Fruit fly (Drosophila melanogaster) whole organism, prepupa: ENCODE data around the gene CG7607.

Experiments used
- Blimp-1 ChIP-seq: fragments of 200-800 bp; sonication (Bioruptor generic); optimal IDR thresholded peaks from 3 replicates; lab custom pipeline; 2017; ENCODE audit warnings: missing biosample characterization, missing genetic modification characterization, mild to moderate bottlenecking, moderate library complexity, missing genetic modification reagents
- CG10631 ChIP-seq: fragments of 200-800 bp; sonication (Bioruptor generic); optimal IDR thresholded peaks from 2 replicates; lab custom pipeline; 2016; ENCODE audit warnings: missing biosample characterization, missing genetic modification characterization
- CG11762 ChIP-seq: fragments of 200-800 bp; sonication (Bioruptor generic); optimal IDR thresholded peaks from 3 replicates; lab custom pipeline; 2016; ENCODE audit warnings: missing biosample characterization, missing genetic modification characterization; ENCODE audit not compliant: insufficient read depth
- CG15336 ChIP-seq: fragments of 200-800 bp; sonication (Bioruptor generic); IDR thresholded peaks from 2 replicates; pipeline ENCODE4 v1.3.6; 2022; ENCODE audit warnings: missing biosample characterization, missing genetic modification characterization
- CG1621 ChIP-seq: fragments of 200-800 bp; sonication (Bioruptor generic); optimal IDR thresholded peaks from 3 replicates; lab custom pipeline; 2018; ENCODE audit warnings: missing biosample characterization, mild to moderate bottlenecking, missing genetic modification characterization
- CG3032 ChIP-seq: fragments of 200-800 bp; optimal IDR thresholded peaks from 2 replicates; lab custom pipeline; 2019; ENCODE audit warnings: missing biosample characterization, mild to moderate bottlenecking, missing genetic modification characterization, moderate library complexity
- CG31627 ChIP-seq: fragments of 200-800 bp; sonication (Bioruptor generic); optimal IDR thresholded peaks from 3 replicates; lab custom pipeline; 2016; ENCODE audit warnings: missing biosample characterization, missing genetic modification characterization
- CG34406 ChIP-seq: fragments of 200-800 bp; sonication (Bioruptor generic); optimal IDR thresholded peaks from 3 replicates; lab custom pipeline; 2016; ENCODE audit warnings: missing biosample characterization, missing genetic modification characterization
- CG4318 ChIP-seq: fragments of 200-800 bp; sonication (Bioruptor generic); optimal IDR thresholded peaks from 3 replicates; lab custom pipeline; 2017; ENCODE audit warnings: missing biosample characterization, mild to moderate bottlenecking, missing genetic modification characterization
- CG6163 ChIP-seq: fragments of 200-800 bp; sonication (Bioruptor generic); IDR thresholded peaks from 3 replicates; pipeline ENCODE4 v1.3.6; 2022; ENCODE audit warnings: missing biosample characterization, missing genetic modification characterization
- CG6792 ChIP-seq: fragments of 200-800 bp; sonication (Bioruptor generic); optimal IDR thresholded peaks from 3 replicates; lab custom pipeline; 2016; ENCODE audit warnings: missing biosample characterization, missing genetic modification characterization
- CG6808 ChIP-seq: fragments of 200-800 bp; sonication (Bioruptor generic); optimal IDR thresholded peaks from 3 replicates; lab custom pipeline; 2017; ENCODE audit warnings: missing biosample characterization, missing genetic modification characterization, mild to moderate bottlenecking, moderate library complexity, missing genetic modification reagents
- CG6854 ChIP-seq: fragments of 200-800 bp; sonication (Bioruptor generic); optimal IDR thresholded peaks from 2 replicates; lab custom pipeline; 2017; ENCODE audit warnings: missing biosample characterization, mild to moderate bottlenecking, missing genetic modification characterization
- CG7368 ChIP-seq: fragments of 200-800 bp; sonication (Bioruptor generic); optimal IDR thresholded peaks from 3 replicates; lab custom pipeline; 2016; ENCODE audit warnings: missing biosample characterization, missing genetic modification characterization
- CG8119 ChIP-seq: fragments of 200-800 bp; sonication (Bioruptor generic); IDR thresholded peaks from 3 replicates; pipeline ENCODE4 v1.3.6; 2022; ENCODE audit warnings: missing biosample characterization, missing genetic modification characterization
- CG8319 ChIP-seq: fragments of 200-800 bp; sonication (Bioruptor generic); optimal IDR thresholded peaks from 3 replicates; lab custom pipeline; 2016; ENCODE audit warnings: missing biosample characterization, missing genetic modification characterization
- CG8632 ChIP-seq: fragments of 200-800 bp; sonication (Bioruptor generic); optimal IDR thresholded peaks from 3 replicates; lab custom pipeline; 2016; ENCODE audit warnings: missing biosample characterization, missing genetic modification characterization
- CG9139 ChIP-seq: fragments of 200-800 bp; sonication (Bioruptor generic); optimal IDR thresholded peaks from 3 replicates; lab custom pipeline; 2017; ENCODE audit warnings: missing biosample characterization, mild to moderate bottlenecking, missing genetic modification characterization
- Eip75B ChIP-seq: fragments of 200-800 bp; sonication (Bioruptor generic); optimal IDR thresholded peaks from 3 replicates; lab custom pipeline; 2016; ENCODE audit warnings: missing biosample characterization, missing genetic modification characterization
- Eip78C ChIP-seq: fragments of 200-800 bp; sonication (Bioruptor generic); peaks from one replicate; lab custom pipeline; 2016; ENCODE audit warnings: missing biosample characterization, missing genetic modification characterization
- Eip93F ChIP-seq: fragments of 200-800 bp; sonication (Bioruptor generic); optimal IDR thresholded peaks from 2 replicates; lab custom pipeline; 2016; ENCODE audit warnings: missing biosample characterization, mild to moderate bottlenecking, missing genetic modification characterization
- Ets96B ChIP-seq: fragments of 200-800 bp; optimal IDR thresholded peaks from 2 replicates; lab custom pipeline; 2019; ENCODE audit warnings: missing biosample characterization, mild to moderate bottlenecking, missing genetic modification characterization, moderate library complexity
- Gug ChIP-seq: fragments of 200-800 bp; sonication (Bioruptor generic); IDR thresholded peaks from 2 replicates; pipeline ENCODE4 v1.3.6; 2022; ENCODE audit warnings: missing biosample characterization, missing genetic modification characterization
- Hr38 ChIP-seq: sonication (Bioruptor generic); optimal IDR thresholded peaks from 2 replicates; lab custom pipeline; 2016; ENCODE audit warnings: missing biosample characterization, missing genetic modification characterization
- Hr4 ChIP-seq: fragments of 200-800 bp; sonication (Bioruptor generic); optimal IDR thresholded peaks from 3 replicates; lab custom pipeline; 2016; ENCODE audit warnings: missing biosample characterization, missing genetic modification characterization
- Met ChIP-seq: fragments of 200-800 bp; sonication (Bioruptor generic); optimal IDR thresholded peaks from 3 replicates; lab custom pipeline; 2016; ENCODE audit warnings: missing biosample characterization, missing genetic modification characterization
- OdsH ChIP-seq: fragments of 200-800 bp; sonication (Bioruptor generic); optimal IDR thresholded peaks from 3 replicates; lab custom pipeline; 2016; ENCODE audit warnings: missing biosample characterization, missing genetic modification characterization
- Smox ChIP-seq: fragments of 200-800 bp; sonication (Bioruptor generic); optimal IDR thresholded peaks from 3 replicates; lab custom pipeline; 2016; ENCODE audit warnings: missing biosample characterization, missing genetic modification characterization
- Sox102F ChIP-seq: fragments of 200-800 bp; sonication (Bioruptor generic); optimal IDR thresholded peaks from 2 replicates; lab custom pipeline; 2016; ENCODE audit warnings: missing biosample characterization, mild to moderate bottlenecking, missing genetic modification characterization
- Sox14 ChIP-seq: fragments of 200-800 bp; sonication (Bioruptor generic); optimal IDR thresholded peaks from 3 replicates; lab custom pipeline; 2016; ENCODE audit warnings: missing biosample characterization, missing genetic modification characterization
- Sox15 ChIP-seq: fragments of 200-800 bp; sonication (Bioruptor generic); optimal IDR thresholded peaks from 3 replicates; lab custom pipeline; 2016; ENCODE audit warnings: missing biosample characterization, missing genetic modification characterization
- achi ChIP-seq: fragments of 200-800 bp; sonication (Bioruptor generic); optimal IDR thresholded peaks from 3 replicates; lab custom pipeline; 2016; ENCODE audit warnings: missing biosample characterization, missing genetic modification characterization
- acj6 ChIP-seq: fragments of 200-800 bp; sonication (Bioruptor generic); optimal IDR thresholded peaks from 3 replicates; lab custom pipeline; 2016; ENCODE audit warnings: missing biosample characterization, missing genetic modification characterization
- cyc ChIP-seq: fragments of 200-800 bp; sonication (Bioruptor generic); optimal IDR thresholded peaks from 3 replicates; lab custom pipeline; 2016; ENCODE audit warnings: missing biosample characterization, missing genetic modification characterization
- dsx ChIP-seq: fragments of 200-800 bp; optimal IDR thresholded peaks from 3 replicates; lab custom pipeline; 2019; ENCODE audit warnings: missing biosample characterization, mild to moderate bottlenecking, missing genetic modification characterization, moderate library complexity; ENCODE audit not compliant: poor library complexity, severe bottlenecking
- eg ChIP-seq: fragments of 200-800 bp; sonication (Bioruptor generic); IDR thresholded peaks from 3 replicates; pipeline ENCODE4 v1.3.6; 2022; ENCODE audit warnings: missing biosample characterization, missing genetic modification characterization
- esn ChIP-seq: fragments of 200-800 bp; sonication (Bioruptor generic); optimal IDR thresholded peaks from 2 replicates; lab custom pipeline; 2016; ENCODE audit warnings: missing biosample characterization, mild to moderate bottlenecking, missing genetic modification characterization, moderate library complexity
- fd59A ChIP-seq: fragments of 200-800 bp; sonication (Bioruptor generic); optimal IDR thresholded peaks from 2 replicates; lab custom pipeline; 2017; ENCODE audit warnings: missing biosample characterization, mild to moderate bottlenecking, missing genetic modification characterization, missing genetic modification reagents
- fkh ChIP-seq: fragments of 200-800 bp; sonication (Bioruptor generic); optimal IDR thresholded peaks from 3 replicates; lab custom pipeline; 2017; ENCODE audit warnings: missing biosample characterization, mild to moderate bottlenecking, missing genetic modification characterization, moderate library complexity
- lz ChIP-seq: fragments of 200-800 bp; sonication (Bioruptor generic); optimal IDR thresholded peaks from 3 replicates; lab custom pipeline; 2016; ENCODE audit warnings: missing biosample characterization, missing genetic modification characterization
- net ChIP-seq: fragments of 200-800 bp; sonication (Bioruptor generic); optimal IDR thresholded peaks from 3 replicates; lab custom pipeline; 2016; ENCODE audit warnings: missing biosample characterization, missing genetic modification characterization
- pdm3 ChIP-seq: fragments of 200-800 bp; sonication (Bioruptor generic); optimal IDR thresholded peaks from 3 replicates; lab custom pipeline; 2016; ENCODE audit warnings: missing biosample characterization, missing genetic modification characterization
- salr ChIP-seq, 2 experiments: fragments of 200-800 bp; sonication (Bioruptor generic); optimal IDR thresholded peaks; 3 replicates each; lab custom pipeline; 2016 to 2018; ENCODE audit warnings: missing biosample characterization in 2 of 2, missing genetic modification characterization in 2 of 2, mild to moderate bottlenecking in 1 of 2
- spab ChIP-seq: fragments of 200-800 bp; sonication (Bioruptor generic); optimal IDR thresholded peaks from 2 replicates; lab custom pipeline; 2017; ENCODE audit warnings: missing biosample characterization, mild to moderate bottlenecking, missing genetic modification characterization, missing genetic modification reagents
- svp ChIP-seq: fragments of 200-800 bp; sonication (Bioruptor generic); peaks from one replicate; lab custom pipeline; 2016; ENCODE audit warnings: missing biosample characterization, missing genetic modification characterization

Gene CG7607

DNA sequence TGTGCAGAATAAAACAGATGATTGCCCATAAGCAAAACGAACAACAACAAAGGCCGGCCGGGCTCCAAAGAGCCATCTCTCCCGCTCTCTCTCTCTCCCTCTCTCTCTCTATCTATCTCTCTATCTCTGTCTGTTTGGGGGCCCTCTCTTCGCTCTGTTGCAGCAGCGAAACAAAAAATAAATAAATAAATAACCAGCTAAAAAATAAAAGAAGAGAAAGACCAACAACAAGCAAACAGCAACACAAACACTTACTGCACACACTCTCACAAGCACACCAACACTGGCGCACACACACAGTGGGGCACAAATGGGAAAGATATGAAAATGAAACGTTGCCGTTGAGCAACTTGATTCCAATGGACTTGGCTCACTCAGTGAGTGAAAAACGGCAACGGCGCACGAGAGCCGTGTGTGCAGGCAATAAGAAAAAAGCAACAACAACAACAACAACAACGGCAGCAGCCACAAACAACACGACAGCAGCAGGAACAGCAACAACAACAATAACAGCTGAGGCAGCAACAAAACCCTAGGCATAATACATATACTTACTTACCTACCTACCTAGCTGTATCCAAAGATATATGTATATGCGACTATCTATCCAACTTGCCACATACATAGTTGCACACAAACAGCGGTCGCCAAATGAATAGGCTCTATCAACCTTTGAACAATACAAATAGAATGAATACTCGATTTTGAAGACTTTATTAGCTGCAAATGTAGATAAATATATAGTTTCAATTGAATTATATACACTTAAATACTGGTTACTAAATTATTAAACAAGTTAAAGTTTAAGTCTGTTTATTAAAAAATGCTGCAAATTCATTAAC lies 46.8 kb downstream of the CG7607 start (continued):
- TF ChIP-seq fd59A (GFP tag; lab: Kevin White, UChicago) (peak; percentile 91), net (GFP tag; lab: Kevin White, UChicago) (peak; percentile 98), CG10631 (GFP tag; lab: Kevin White, UChicago) (peak; percentile 59), CG8119 (GFP tag; lab: Robert Waterston, UW) (peak; percentile 99), Sox15 (GFP tag; lab: Kevin White, UChicago) (no peak), Met (peak; percentile 85), OdsH (peak; percentile 85), Hr4 (GFP tag; lab: Kevin White, UChicago) (peak; percentile 85), Sox14 (peak; percentile 94), CG11762 (GFP tag; lab: Kevin White, UChicago) (peak; percentile 82), eg (GFP tag; lab: Robert Waterston, UW) (peak; percentile 99), CG7368 (GFP tag; lab: Kevin White, UChicago) (peak; percentile 92), CG6792 (peak; percentile 81), lz (GFP tag; lab: Kevin White, UChicago) (peak; percentile 58)

- peak; percentile 1 for TF ChIP-seq Smox
- TF ChIP-seq Gug (GFP tag; lab: Robert Waterston, UW): 0 out of 2 replicates have a peak, but pooled peaks have one; percentile 19
- peak; percentile 32 for TF ChIP-seq CG6792
- TF ChIP-seq CG9139 (GFP tag; lab: Kevin White, UChicago): peak; percentile 55
- TF ChIP-seq CG8632 (GFP tag; lab: Kevin White, UChicago): no peak
- TF ChIP-seq pdm3 (GFP tag; lab: Kevin White, UChicago): no peak
- TF ChIP-seq CG7368 (GFP tag; lab: Kevin White, UChicago): no peak
- peak; percentile 24 for TF ChIP-seq CG3032 (tag; lab: Kevin White, UChicago)
- TF ChIP-seq CG6808 (GFP tag; lab: Kevin White, UChicago): peak; percentile 55
- no peak for TF ChIP-seq Sox15 (GFP tag; lab: Kevin White, UChicago)
- TF ChIP-seq Ets96B: peak; percentile 36
- TF ChIP-seq Eip93F: no peak
- no peak for TF ChIP-seq CG31627 (GFP tag; lab: Kevin White, UChicago)
- TF ChIP-seq spab (GFP tag; lab: Kevin White, UChicago): no peak
- TF ChIP-seq CG34406 (GFP tag; lab: Kevin White, UChicago): no peak
- no peak for TF ChIP-seq Hr4 (GFP tag; lab: Kevin White, UChicago)
- TF ChIP-seq acj6 (GFP tag; lab: Kevin White, UChicago): no peak
- TF ChIP-seq OdsH: no peak
- no peak for TF ChIP-seq Blimp-1 (GFP tag; lab: Kevin White, UChicago)
- 0 out of 2 replicates have a peak, but pooled peaks have one; percentile 26 for TF ChIP-seq CG15336 (GFP tag; lab: Robert Waterston, UW)
- peak; percentile 78 for TF ChIP-seq Eip78C (GFP tag; lab: Kevin White, UChicago)
- TF ChIP-seq Sox102F: no peak
- TF ChIP-seq eg (GFP tag; lab: Robert Waterston, UW): peak; percentile 78; the same call in 2 of the 3 replicates
- peak; percentile 47 for TF ChIP-seq Eip75B (GFP tag; lab: Kevin White, UChicago)
- TF ChIP-seq esn (GFP tag; lab: Kevin White, UChicago): peak; percentile 20
- peak; percentile 27 for TF ChIP-seq CG1621 (tag; lab: Kevin White, UChicago)
- TF ChIP-seq lz (GFP tag; lab: Kevin White, UChicago): no peak
- TF ChIP-seq CG4318 (GFP tag; lab: Kevin White, UChicago): no peak
- peak in 1 of 2 experiments; percentile 38 for TF ChIP-seq salr (GFP tag; optimal IDR thresholded peaks at IDR 0.05; lab: Kevin White, UChicago)
- TF ChIP-seq cyc: no peak
- TF ChIP-seq CG6854 (GFP tag; lab: Kevin White, UChicago): peak; percentile 84
- peak; percentile 89 for TF ChIP-seq fkh (GFP tag; lab: Kevin White, UChicago)
- peak; percentile 76 for TF ChIP-seq svp
- TF ChIP-seq achi (GFP tag; lab: Kevin White, UChicago): no peak
- peak; percentile 86 for TF ChIP-seq CG6163 (GFP tag; lab: Robert Waterston, UW)
- TF ChIP-seq CG8319: no peak
- TF ChIP-seq Sox14: peak; percentile 41
- TF ChIP-seq Hr38 (GFP tag; lab: Kevin White, UChicago): no peak
- TF ChIP-seq CG10631 (GFP tag; lab: Kevin White, UChicago): no peak
- TF ChIP-seq dsx (GFP tag; lab: Kevin White, UChicago): peak; percentile 93
Observed at dm6 chr3L:11247370-11248255, 48.2 kb downstream of the CG7607 start.
